Worm (Caenorhabditis elegans) whole organism, midembryonic: ENCODE data around the gene ZK1127.12.

Experiments
- T22C8.4 ChIP-seq: fragments of 200-800 bp; sonication (Bioruptor generic); IDR thresholded peaks from 2 replicates; pipeline ENCODE4 v1.3.6; 2022; ENCODE audit warnings: missing genetic modification characterization, missing compliant biosample characterization
- cog-1 ChIP-seq: sonication (generic microtip); optimal IDR thresholded peaks from 2 replicates; lab custom pipeline; 2016; ENCODE audit warnings: missing genetic modification characterization, missing compliant biosample characterization
- flt-1 ChIP-seq: fragments of 200-800 bp; sonication (Bioruptor generic); IDR thresholded peaks from 2 replicates; pipeline ENCODE4 v1.3.6; 2022; ENCODE audit warnings: missing genetic modification characterization, missing compliant biosample characterization
- klf-2 ChIP-seq: fragments of 200-800 bp; sonication (Bioruptor generic); conservative IDR thresholded peaks from 2 replicates; pipeline ENCODE4 v1.3.6; 2022; ENCODE audit warnings: missing genetic modification reagents, missing genetic modification characterization, missing compliant biosample characterization
- med-1 ChIP-seq: sonication (generic microtip); optimal IDR thresholded peaks from 2 replicates; lab custom pipeline; 2017; ENCODE audit warnings: missing genetic modification characterization, mild to moderate bottlenecking, missing compliant biosample characterization, antibody characterized with exemption, missing genetic modification reagents; ENCODE audit not compliant: insufficient read depth
- ref-1 ChIP-seq: fragments of 200-800 bp; sonication (Bioruptor generic); conservative IDR thresholded peaks from 2 replicates; pipeline ENCODE4 v1.3.6; 2022; ENCODE audit warnings: missing genetic modification reagents, missing genetic modification characterization, missing compliant biosample characterization
- tab-1 ChIP-seq: fragments of 200-800 bp; sonication (Bioruptor generic); IDR thresholded peaks from 2 replicates; pipeline ENCODE4 v1.3.6; 2022; ENCODE audit warnings: missing genetic modification characterization, missing compliant biosample characterization
- ztf-23 ChIP-seq: fragments of 200-800 bp; sonication (Bioruptor generic); IDR thresholded peaks from 2 replicates; pipeline ENCODE4 v1.3.6; 2022; ENCODE audit warnings: missing genetic modification reagents, missing genetic modification characterization, missing compliant biosample characterization
- ztf-29 ChIP-seq: fragments of 200-800 bp; sonication (Bioruptor generic); IDR thresholded peaks from 2 replicates; pipeline ENCODE4 v1.3.6; 2022; ENCODE audit warnings: missing genetic modification reagents, missing genetic modification characterization, missing compliant biosample characterization

The ZK1127.12 gene

DNA sequence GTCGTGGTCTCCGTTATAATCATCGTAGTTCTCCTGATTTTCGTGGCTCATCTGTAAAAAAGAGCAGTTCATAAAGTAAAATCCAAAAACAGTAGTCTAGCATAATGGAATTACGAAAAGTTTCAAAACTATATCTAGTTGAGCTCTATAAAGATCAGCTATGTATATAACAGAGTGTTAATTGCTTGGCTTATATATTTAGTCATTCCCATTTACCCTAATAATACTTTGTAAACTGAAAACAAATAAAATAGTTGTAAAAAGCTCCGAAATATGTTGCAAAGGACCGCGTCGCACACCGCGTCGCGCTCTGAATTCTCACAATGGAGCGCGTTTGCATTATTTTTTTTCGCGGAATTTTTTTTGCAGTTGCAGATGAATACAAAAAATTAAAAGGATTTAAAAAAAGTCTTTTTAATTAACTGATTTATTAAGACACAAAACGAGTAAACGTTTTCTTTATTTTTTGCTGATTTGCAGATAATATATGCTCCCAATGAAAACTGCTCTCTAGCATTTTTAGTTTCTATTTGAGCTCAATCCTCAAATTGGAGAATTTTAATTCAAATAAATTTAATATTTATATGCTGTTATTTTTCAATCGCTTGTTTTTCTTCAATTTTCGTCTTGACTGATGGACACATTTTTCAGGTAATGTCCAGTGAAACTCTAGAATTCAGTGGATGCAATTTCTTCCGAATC, 1.7 kb upstream of the ZK1127.12 start, which contains the start of the genes tcer-1 and ZK1127.5:
Gene tcer-1, minus strand, starts transcription at position 51 of the 702 bp plus-strand sequence.
Gene ZK1127.5, plus strand, starts transcription at position 652 of the 702 bp plus-strand sequence.
- no peak for TF ChIP-seq T22C8.4
- TF ChIP-seq ref-1 (GFP tag; lab: Robert Waterston, UW) = no peak
- TF ChIP-seq klf-2 (GFP tag; lab: Robert Waterston, UW) = no peak
- TF ChIP-seq flt-1 (GFP tag; lab: Robert Waterston, UW) = no peak
- TF ChIP-seq cog-1 (tag; lab: Kevin White, UChicago) = no peak
- TF ChIP-seq ztf-29 = no peak
- no peak for TF ChIP-seq ztf-23 (GFP tag; lab: Robert Waterston, UW)
- TF ChIP-seq tab-1 = no peak

DNA sequence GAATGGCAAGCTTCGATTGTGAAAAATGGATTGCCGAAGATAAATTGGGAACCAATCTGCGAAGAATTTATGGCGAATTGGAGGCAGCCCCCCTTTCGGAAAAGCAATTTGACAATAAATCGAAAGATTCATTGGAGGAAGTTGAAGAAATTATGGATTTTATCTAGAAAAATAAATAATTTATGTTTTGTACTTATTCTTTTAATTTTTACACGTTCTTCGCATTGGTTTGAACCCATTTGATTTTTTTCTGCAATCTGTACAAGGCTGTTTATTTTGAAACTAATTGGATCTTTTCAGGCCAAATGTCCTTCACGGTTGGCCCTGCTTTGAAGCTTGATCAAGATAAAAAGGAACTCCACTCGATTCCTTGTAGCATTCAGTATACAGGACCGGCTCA, 1.1 kb downstream of the ZK1127.12 start, which contains the start of gene ZK1127.13:
Gene ZK1127.13, plus strand, starts transcription at position 301 of the 400 bp plus-strand sequence.
- no peak for TF ChIP-seq flt-1 (GFP tag; lab: Robert Waterston, UW)
- TF ChIP-seq ztf-29 = no peak
- no peak for TF ChIP-seq klf-2 (GFP tag; lab: Robert Waterston, UW)
- TF ChIP-seq tab-1 = no peak
- TF ChIP-seq cog-1 (tag; lab: Kevin White, UChicago) = no peak
- no peak for TF ChIP-seq ztf-23 (GFP tag; lab: Robert Waterston, UW)
- TF ChIP-seq T22C8.4 = no peak
- no peak for TF ChIP-seq ref-1 (GFP tag; lab: Robert Waterston, UW)
- no peak for TF ChIP-seq med-1

DNA sequence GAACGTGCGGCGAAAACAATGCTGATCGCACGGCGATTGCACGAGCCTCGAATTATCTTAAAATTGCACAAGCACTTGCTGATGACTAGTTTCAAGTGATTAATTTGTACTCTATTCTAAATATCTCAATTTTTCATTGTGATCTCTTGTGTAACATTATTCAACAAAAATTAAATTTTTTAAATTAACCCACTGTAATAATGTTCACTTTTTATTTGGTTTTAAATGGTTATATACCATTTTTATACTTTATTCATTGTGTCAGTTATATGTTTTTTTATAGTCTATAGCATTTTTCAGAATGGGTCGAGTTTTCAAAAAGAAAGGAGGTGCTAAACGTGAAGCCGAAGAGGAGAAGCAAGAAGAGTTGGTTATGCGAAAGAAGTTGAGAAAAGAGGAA, 1.8 kb downstream of the ZK1127.12 start, which contains the start of gene ZK1127.4:
Gene ZK1127.4, plus strand, starts transcription at position 301 of the 400 bp plus-strand sequence.
- TF ChIP-seq tab-1 (no peak), T22C8.4 (no peak), med-1 (no peak), klf-2 (GFP tag; lab: Robert Waterston, UW) (no peak)

DNA sequence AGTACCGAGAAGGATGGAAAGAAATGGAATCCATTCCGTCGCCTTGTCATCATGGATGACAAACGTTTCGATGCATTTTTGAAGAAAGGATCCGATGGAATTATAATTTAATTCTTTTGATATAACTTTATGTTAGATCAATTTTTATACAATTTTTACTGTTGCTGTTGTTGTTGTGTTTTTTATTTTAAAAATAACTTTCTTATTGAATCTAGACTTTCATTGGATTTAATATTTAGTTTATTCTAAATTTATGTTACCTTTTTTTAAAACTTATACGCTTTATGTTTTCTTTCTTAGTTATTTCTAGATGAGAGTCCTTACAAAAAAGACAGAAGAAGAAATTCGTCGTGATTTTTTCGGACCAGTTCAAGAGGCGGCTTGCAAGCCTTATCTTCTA, 3.1 kb downstream of the ZK1127.12 start, which contains the start of gene ZK1127.3:
Gene ZK1127.3, plus strand, starts transcription at position 301 of the 400 bp plus-strand sequence.
- TF ChIP-seq T22C8.4 (no peak), flt-1 (GFP tag; lab: Robert Waterston, UW) (no peak), tab-1 (no peak), ztf-29 (no peak), klf-2 (GFP tag; lab: Robert Waterston, UW) (no peak), med-1 (no peak), ztf-23 (GFP tag; lab: Robert Waterston, UW) (no peak), ref-1 (GFP tag; lab: Robert Waterston, UW) (no peak), cog-1 (tag; lab: Kevin White, UChicago) (no peak)

DNA sequence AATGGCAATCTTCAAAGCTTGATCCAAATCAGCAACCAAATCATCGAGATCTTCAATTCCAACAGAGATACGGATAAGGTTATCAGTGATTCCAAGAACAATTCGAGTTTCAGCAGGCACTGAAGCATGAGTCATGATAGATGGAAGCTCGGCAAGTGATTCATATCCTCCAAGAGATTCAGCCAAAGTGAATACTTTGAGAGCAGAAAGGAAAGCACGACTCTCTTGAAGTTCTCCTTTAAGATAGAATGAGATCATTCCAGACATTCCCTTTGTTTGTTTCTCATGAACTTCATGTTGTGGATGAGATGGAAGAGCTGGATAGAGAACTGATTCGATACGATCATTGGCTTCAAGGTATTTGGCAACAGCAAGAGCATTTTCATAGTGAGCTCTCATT, 4.5 kb downstream of the ZK1127.12 start:
- TF ChIP-seq ztf-23 (GFP tag; lab: Robert Waterston, UW) (no peak), ref-1 (GFP tag; lab: Robert Waterston, UW) (no peak), med-1 (no peak), ztf-29 (no peak), tab-1 (no peak), klf-2 (GFP tag; lab: Robert Waterston, UW) (no peak), T22C8.4 (no peak), flt-1 (GFP tag; lab: Robert Waterston, UW) (no peak), cog-1 (tag; lab: Kevin White, UChicago) (no peak)

DNA sequence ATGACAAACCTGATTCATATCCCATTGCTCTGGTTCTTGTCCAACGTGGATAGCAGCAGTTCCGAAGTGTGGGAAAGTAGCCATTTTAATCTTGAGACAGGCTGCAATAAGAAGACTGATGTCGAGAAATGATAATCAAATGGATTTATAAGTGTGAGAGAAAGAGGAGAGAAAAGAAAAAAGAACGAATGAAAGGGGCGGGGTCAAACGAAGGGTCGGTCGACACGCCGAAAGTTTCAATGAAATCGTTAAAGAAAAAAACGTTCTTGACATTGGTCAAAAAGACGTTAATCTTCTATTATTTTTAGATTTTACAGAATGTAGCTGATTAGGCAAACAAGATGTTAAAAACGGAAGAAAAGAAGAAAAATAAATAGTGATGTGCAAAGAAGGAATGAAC, 6.0 kb downstream of the ZK1127.12 start, which contains the start of gene cth-2:
Gene cth-2, minus strand, starts transcription at position 101 of the 400 bp plus-strand sequence.
- no peak for TF ChIP-seq T22C8.4
- no peak for TF ChIP-seq med-1
- TF ChIP-seq klf-2 (GFP tag; lab: Robert Waterston, UW) = no peak
- TF ChIP-seq flt-1 (GFP tag; lab: Robert Waterston, UW) = no peak
- TF ChIP-seq cog-1 (tag; lab: Kevin White, UChicago) = no peak
- no peak for TF ChIP-seq ztf-29
- no peak for TF ChIP-seq tab-1
- TF ChIP-seq ztf-23 (GFP tag; lab: Robert Waterston, UW) = no peak
- no peak for TF ChIP-seq ref-1 (GFP tag; lab: Robert Waterston, UW)

DNA sequence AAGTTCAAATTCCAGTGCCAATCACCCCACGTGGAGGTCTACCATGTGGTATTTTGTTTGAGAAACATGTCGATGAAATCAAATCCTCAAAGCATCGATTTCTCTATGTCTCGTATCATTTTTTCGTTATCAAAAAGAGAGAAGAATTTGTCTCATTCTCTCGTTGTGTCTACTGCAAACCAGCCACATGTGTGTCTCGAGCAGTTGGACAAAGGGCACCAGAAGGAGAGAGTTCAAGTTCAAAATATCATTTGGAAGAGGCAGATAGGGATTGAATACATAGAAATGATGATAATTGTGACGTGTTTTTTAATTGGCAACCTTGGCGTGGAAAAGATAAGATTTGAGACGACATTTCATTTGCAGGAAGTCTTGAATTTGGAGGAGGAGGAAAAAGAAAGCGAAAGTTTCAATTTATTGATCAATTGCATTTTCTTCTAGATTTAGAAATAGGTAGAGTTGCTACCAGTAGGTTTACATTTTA, 7.4 kb downstream of the ZK1127.12 start:
- no peak for TF ChIP-seq ref-1 (GFP tag; lab: Robert Waterston, UW)
- TF ChIP-seq T22C8.4 = no peak
- no peak for TF ChIP-seq ztf-29
- TF ChIP-seq cog-1 (tag; lab: Kevin White, UChicago) = no peak
- no peak for TF ChIP-seq ztf-23 (GFP tag; lab: Robert Waterston, UW)
- TF ChIP-seq flt-1 (GFP tag; lab: Robert Waterston, UW) = no peak
- TF ChIP-seq tab-1 = no peak
- TF ChIP-seq med-1 = no peak
- no peak for TF ChIP-seq klf-2 (GFP tag; lab: Robert Waterston, UW)

DNA sequence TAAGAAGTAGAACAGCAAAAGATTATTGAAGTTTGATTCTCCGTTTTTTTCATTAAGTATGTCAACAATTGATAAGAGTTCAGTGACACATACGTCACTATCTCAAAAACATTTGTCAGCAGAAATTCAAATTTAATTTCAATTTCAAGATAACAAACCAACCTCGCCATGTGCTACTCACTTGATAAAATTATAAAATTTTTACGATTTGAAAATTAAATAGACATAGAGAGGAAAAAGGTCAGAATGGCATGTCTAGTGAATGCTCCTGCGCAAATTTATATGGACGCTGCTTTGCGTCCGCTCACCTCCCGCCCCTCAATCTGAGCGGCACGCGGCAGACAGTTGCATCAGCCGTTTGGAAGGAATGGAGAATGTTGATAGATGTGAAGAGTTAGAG, 8.3 kb downstream of the ZK1127.12 start:
- TF ChIP-seq ref-1 (GFP tag; lab: Robert Waterston, UW) (no peak), med-1 (no peak), T22C8.4 (no peak), tab-1 (no peak), ztf-23 (GFP tag; lab: Robert Waterston, UW) (no peak), flt-1 (GFP tag; lab: Robert Waterston, UW) (no peak), klf-2 (GFP tag; lab: Robert Waterston, UW) (no peak), cog-1 (tag; lab: Kevin White, UChicago) (no peak), ztf-29 (no peak)

DNA sequence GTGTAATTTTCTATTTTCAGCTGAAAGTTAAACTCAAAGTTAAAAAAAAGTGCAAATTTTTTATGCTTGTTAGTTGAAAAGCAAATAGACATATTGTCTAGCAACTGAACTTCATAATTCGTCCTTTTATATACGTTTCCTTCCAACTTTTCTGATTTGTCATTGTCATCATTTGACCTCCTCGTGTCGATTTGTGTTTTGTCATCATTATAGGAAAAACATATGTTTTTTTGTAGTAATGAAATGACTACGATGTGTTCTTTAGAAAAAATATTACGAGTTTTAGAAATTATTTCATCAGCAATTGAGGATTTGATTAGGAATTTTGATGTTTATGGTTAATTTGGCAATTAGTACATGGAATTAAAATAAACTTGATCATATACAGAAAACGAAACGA, 8.9 kb downstream of the ZK1127.12 start:
- TF ChIP-seq flt-1 (GFP tag; lab: Robert Waterston, UW) (no peak), T22C8.4 (no peak), ztf-29 (no peak), ztf-23 (GFP tag; lab: Robert Waterston, UW) (no peak), tab-1 (no peak), ref-1 (GFP tag; lab: Robert Waterston, UW) (no peak), med-1 (no peak), cog-1 (tag; lab: Kevin White, UChicago) (no peak), klf-2 (GFP tag; lab: Robert Waterston, UW) (no peak)
